Fruit fly (Drosophila melanogaster): Measurements from ENCODE around the gene CG7889.

DNA sequence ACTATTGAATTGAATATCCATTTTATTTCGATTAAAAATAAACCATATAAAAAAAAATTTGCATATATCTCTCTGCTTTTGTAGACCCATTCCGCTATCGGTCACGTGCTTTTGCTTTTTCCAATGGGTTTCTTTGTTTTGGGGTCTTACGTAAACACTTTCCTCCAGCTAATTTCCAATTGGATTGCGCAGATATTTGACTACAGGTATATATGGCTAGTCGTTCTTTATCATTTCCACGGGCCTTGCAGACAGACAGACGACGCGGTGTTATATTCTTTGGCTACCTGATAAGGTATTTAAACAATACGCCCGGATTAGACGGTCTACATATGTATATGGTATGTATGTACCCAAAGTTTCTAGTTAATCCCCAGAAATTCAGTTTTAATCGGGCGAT lies 49.9 kb downstream of the CG7889 start:
- no peak for TF ChIP-seq CG12605 (GFP tag; IDR thresholded peaks at IDR 0.05)
- TF ChIP-seq CG15710 (tag; optimal IDR thresholded peaks at IDR 0.05), result no peak
- no peak for TF ChIP-seq D1 (tag; optimal IDR thresholded peaks at IDR 0.05)

Measured in whole organism, pupa.